Worm (Caenorhabditis elegans) whole organism, L4 larva: ENCODE results near the gene atrn-1.

Experiments used
- F10B5.3 ChIP-seq: sonication (generic microtip); optimal IDR thresholded peaks from 2 replicates; lab custom pipeline; 2016; ENCODE audit warnings: mild to moderate bottlenecking, missing genetic modification characterization, missing compliant biosample characterization
- R02D3.7 ChIP-seq: fragments of 150-350 bp; sonication (generic microtip); optimal IDR thresholded peaks from 3 replicates; lab custom pipeline; 2014; ENCODE audit warnings: missing biosample characterization, missing genetic modification characterization
- T26A8.4 ChIP-seq: fragments of 200-800 bp; sonication (Bioruptor generic); IDR thresholded peaks from 2 replicates; pipeline ENCODE4 v1.3.6; 2022; ENCODE audit warnings: missing genetic modification characterization, missing compliant biosample characterization
- ZK546.5 ChIP-seq, 2 experiments: sonication (generic microtip); optimal IDR thresholded peaks; 2 replicates each; lab custom pipeline; 2017; ENCODE audit warnings: missing biosample characterization in 2 of 2, missing genetic modification characterization in 2 of 2
- aha-1 ChIP-seq: fragments of 150-350 bp; peaks from one replicate; lab custom pipeline; 2014; ENCODE audit warnings: missing biosample characterization, missing genetic modification characterization
- aly-2 ChIP-seq: sonication (generic microtip); optimal IDR thresholded peaks from 2 replicates; lab custom pipeline; 2018; ENCODE audit warnings: missing biosample characterization, missing genetic modification characterization
- ama-1 ChIP-seq: fragments of 150-350 bp; optimal IDR thresholded peaks from 2 replicates; lab custom pipeline; 2014; ENCODE audit warnings: inconsistent platforms, mixed read lengths
- attf-4 ChIP-seq: sonication (generic microtip); optimal IDR thresholded peaks from 3 replicates; lab custom pipeline; 2017; ENCODE audit warnings: missing biosample characterization, missing genetic modification characterization
- ceh-20 ChIP-seq: fragments of 200-800 bp; sonication (Bioruptor generic); IDR thresholded peaks from 2 replicates; pipeline ENCODE4 v1.3.6; 2022; ENCODE audit warnings: missing genetic modification reagents, missing genetic modification characterization, missing compliant biosample characterization
- ceh-32 ChIP-seq: sonication (generic microtip); optimal IDR thresholded peaks from 2 replicates; lab custom pipeline; 2016; ENCODE audit warnings: mild to moderate bottlenecking, missing genetic modification characterization, missing compliant biosample characterization; ENCODE audit not compliant: poor library complexity
- ceh-44 ChIP-seq: fragments of 200-800 bp; sonication (Bioruptor generic); IDR thresholded peaks from 2 replicates; pipeline ENCODE4 v1.3.6; 2022; ENCODE audit warnings: missing genetic modification reagents, missing genetic modification characterization, missing compliant biosample characterization
- ctbp-1 ChIP-seq: fragments of 200-800 bp; sonication (Bioruptor generic); IDR thresholded peaks from 2 replicates; pipeline ENCODE4 v1.3.6; 2022; ENCODE audit warnings: missing genetic modification reagents, missing genetic modification characterization, missing compliant biosample characterization
- daf-16 ChIP-seq, 3 experiments: sonication (generic microtip); optimal IDR thresholded peaks; 2 replicates each; lab custom pipeline; 2016 to 2017; ENCODE audit warnings: missing genetic modification characterization in 3 of 3, missing genetic modification reagents in 3 of 3, mild to moderate bottlenecking in 2 of 3, missing compliant biosample characterization in 2 of 3, missing biosample characterization in 1 of 3, moderate library complexity in 1 of 3
- daf-19 ChIP-seq: fragments of 200-800 bp; sonication (Bioruptor generic); conservative IDR thresholded peaks from 2 replicates; pipeline ENCODE4 v1.3.6; 2022; ENCODE audit warnings: missing genetic modification characterization, missing compliant biosample characterization
- dmd-6 ChIP-seq: fragments of 200-800 bp; sonication (Bioruptor generic); IDR thresholded peaks from 2 replicates; pipeline ENCODE4 v1.3.6; 2022; ENCODE audit warnings: missing genetic modification reagents, missing genetic modification characterization, missing compliant biosample characterization
- dpl-1 ChIP-seq: fragments of 150-350 bp; optimal IDR thresholded peaks from 2 replicates; lab custom pipeline; 2014; ENCODE audit warnings: missing biosample characterization, missing genetic modification reagents, missing genetic modification characterization
- dve-1 ChIP-seq: sonication (generic microtip); optimal IDR thresholded peaks from 2 replicates; lab custom pipeline; 2017; ENCODE audit warnings: antibody characterized with exemption, mild to moderate bottlenecking, missing genetic modification characterization, missing compliant biosample characterization; ENCODE audit not compliant: insufficient read depth
- fkh-10 ChIP-seq: fragments of 150-350 bp; optimal IDR thresholded peaks from 2 replicates; lab custom pipeline; 2014; ENCODE audit warnings: missing biosample characterization, missing genetic modification reagents, missing genetic modification characterization
- hlh-11 ChIP-seq: fragments of 200-800 bp; sonication (Bioruptor generic); optimal IDR thresholded peaks from 2 replicates; lab custom pipeline; 2018; ENCODE audit warnings: mild to moderate bottlenecking, missing genetic modification characterization, missing compliant biosample characterization
- jun-1 ChIP-seq: fragments of 150-350 bp; optimal IDR thresholded peaks from 2 replicates; lab custom pipeline; 2014; ENCODE audit warnings: missing biosample characterization, missing genetic modification reagents, missing genetic modification characterization
- lin-29 ChIP-seq: fragments of 200-800 bp; sonication (Bioruptor generic); IDR thresholded peaks from 2 replicates; pipeline ENCODE4 v1.3.6; 2022; ENCODE audit warnings: missing genetic modification reagents, missing genetic modification characterization, missing compliant biosample characterization
- lir-3 ChIP-seq: sonication (generic microtip); optimal IDR thresholded peaks from 2 replicates; lab custom pipeline; 2016; ENCODE audit warnings: mild to moderate bottlenecking, missing genetic modification characterization, missing compliant biosample characterization
- madf-9 ChIP-seq: fragments of 200-800 bp; sonication (Bioruptor generic); conservative IDR thresholded peaks from 2 replicates; pipeline ENCODE4 v1.3.6; 2022; ENCODE audit warnings: missing genetic modification reagents, missing genetic modification characterization, missing compliant biosample characterization
- mep-1 ChIP-seq: fragments of 150-350 bp; sonication (generic microtip); optimal IDR thresholded peaks from 3 replicates; lab custom pipeline; 2014; ENCODE audit warnings: missing biosample characterization, missing genetic modification characterization
- mes-2 ChIP-seq: sonication (generic microtip); optimal IDR thresholded peaks from 2 replicates; lab custom pipeline; 2016; ENCODE audit warnings: missing genotype, mild to moderate bottlenecking, missing genetic modification characterization, missing compliant biosample characterization; ENCODE audit not compliant: poor library complexity, severe bottlenecking
- mxl-2 ChIP-seq: fragments of 200-800 bp; sonication (Bioruptor generic); conservative IDR thresholded peaks from 2 replicates; pipeline ENCODE4 v1.3.6; 2022; ENCODE audit warnings: missing genetic modification reagents, missing genetic modification characterization, missing compliant biosample characterization
- nhr-10 ChIP-seq: fragments of 150-350 bp; optimal IDR thresholded peaks from 2 replicates; lab custom pipeline; 2014; ENCODE audit warnings: missing biosample characterization, missing genetic modification characterization
- nhr-102 ChIP-seq: sonication (generic microtip); optimal IDR thresholded peaks from 2 replicates; lab custom pipeline; 2016; ENCODE audit warnings: mild to moderate bottlenecking, missing genetic modification characterization, moderate library complexity, missing compliant biosample characterization
- nhr-41 ChIP-seq: fragments of 200-800 bp; sonication (Bioruptor generic); IDR thresholded peaks from 2 replicates; pipeline ENCODE4 v1.3.6; 2022; ENCODE audit warnings: missing genetic modification reagents, missing genetic modification characterization, missing compliant biosample characterization
- nhr-42 ChIP-seq: fragments of 200-800 bp; sonication (Bioruptor generic); IDR thresholded peaks from 2 replicates; pipeline ENCODE4 v1.3.6; 2022; ENCODE audit warnings: missing genetic modification characterization, missing compliant biosample characterization
- nhr-48 ChIP-seq: sonication (generic microtip); optimal IDR thresholded peaks from 2 replicates; lab custom pipeline; 2016; ENCODE audit warnings: mild to moderate bottlenecking, missing genetic modification characterization, missing compliant biosample characterization
- nhr-6 ChIP-seq: fragments of 150-350 bp; optimal IDR thresholded peaks from 2 replicates; lab custom pipeline; 2014; ENCODE audit warnings: missing biosample characterization, missing genetic modification characterization
- pha-4 ChIP-seq, 2 experiments: fragments of 150-350 bp in 1 of 2; fragments of 200-800 bp in 1 of 2; sonication (Bioruptor generic) in 1 of 2; IDR thresholded peaks in 1 of 2; optimal IDR thresholded peaks in 1 of 2; 2 replicates each; pipeline versions ENCODE4 v1.3.6 to Lab custom; 2014 to 2022; ENCODE audit warnings: missing genetic modification characterization in 2 of 2, missing genetic modification reagents in 2 of 2, missing biosample characterization in 1 of 2, missing compliant biosample characterization in 1 of 2
- rbr-2 ChIP-seq: sonication (generic microtip); optimal IDR thresholded peaks from 2 replicates; lab custom pipeline; 2016; ENCODE audit warnings: missing genotype, missing genetic modification characterization, missing compliant biosample characterization
- skn-1 ChIP-seq: fragments of 150-350 bp; optimal IDR thresholded peaks from 2 replicates; lab custom pipeline; 2014; ENCODE audit warnings: missing biosample characterization, missing genetic modification characterization
- snpc-1.2 ChIP-seq: fragments of 200-800 bp; sonication (Bioruptor generic); IDR thresholded peaks from 2 replicates; pipeline ENCODE4 v1.3.6; 2022; ENCODE audit warnings: missing genetic modification reagents, missing genetic modification characterization, missing compliant biosample characterization
- snpc-4 ChIP-seq: fragments of 150-350 bp; optimal IDR thresholded peaks from 2 replicates; lab custom pipeline; 2014; ENCODE audit warnings: missing biosample characterization, missing genetic modification characterization
- spr-3 ChIP-seq: fragments of 200-800 bp; sonication (Bioruptor generic); optimal IDR thresholded peaks from 2 replicates; lab custom pipeline; 2018; ENCODE audit warnings: mild to moderate bottlenecking, missing genetic modification characterization, missing compliant biosample characterization
- tag-97 ChIP-seq: fragments of 200-800 bp; sonication (Bioruptor generic); IDR thresholded peaks from 2 replicates; pipeline ENCODE4 v1.3.6; 2022; ENCODE audit warnings: missing genetic modification characterization, missing compliant biosample characterization
- tra-1 ChIP-seq: fragments of 200-800 bp; sonication (Bioruptor generic); IDR thresholded peaks from 2 replicates; pipeline ENCODE4 v1.3.6; 2022; ENCODE audit warnings: missing genetic modification reagents, missing genetic modification characterization, missing compliant biosample characterization
- unc-130 ChIP-seq: sonication (generic microtip); optimal IDR thresholded peaks from 2 replicates; lab custom pipeline; 2016; ENCODE audit warnings: missing genetic modification reagents, missing genetic modification characterization, missing compliant biosample characterization
- unc-39 ChIP-seq: sonication (generic microtip); optimal IDR thresholded peaks from 2 replicates; lab custom pipeline; 2017; ENCODE audit warnings: missing biosample characterization, missing genetic modification characterization
- zfp-2 ChIP-seq: sonication (generic microtip); optimal IDR thresholded peaks from 2 replicates; lab custom pipeline; 2016; ENCODE audit warnings: mild to moderate bottlenecking, missing genetic modification characterization, missing compliant biosample characterization
- zip-2 ChIP-seq: fragments of 150-350 bp; optimal IDR thresholded peaks from 2 replicates; lab custom pipeline; 2014; ENCODE audit warnings: missing biosample characterization, missing genetic modification characterization
- ztf-11 ChIP-seq: fragments of 150-350 bp; optimal IDR thresholded peaks from 2 replicates; lab custom pipeline; 2014; ENCODE audit warnings: missing biosample characterization, missing genetic modification characterization

The atrn-1 gene

ce11 chrX:14678983-14679382, 32.4 kb upstream of the atrn-1 start (continued):
- no peak for TF ChIP-seq lin-29
- no peak for TF ChIP-seq daf-19 (GFP tag; lab: Robert Waterston, UW)
- no peak for TF ChIP-seq lir-3 (tag; lab: Kevin White, UChicago)
- no peak for TF ChIP-seq F10B5.3 (tag; lab: Kevin White, UChicago)
- TF ChIP-seq ztf-11 (tag; lab: Kevin White, UChicago): no peak
- TF ChIP-seq mes-2 (tag; lab: Kevin White, UChicago): peak; percentile 64
- TF ChIP-seq nhr-48 (tag; lab: Kevin White, UChicago): no peak
- TF ChIP-seq ama-1 (lab: Kevin White, UChicago): no peak
- 0 out of 2 replicates have a peak, but pooled peaks have one; percentile 21 for TF ChIP-seq nhr-41 (GFP tag; lab: Robert Waterston, UW)
- TF ChIP-seq ZK546.5 (tag; optimal IDR thresholded peaks at IDR 0.05; lab: Kevin White, UChicago): no peak
- peak; percentile 81 for TF ChIP-seq pha-4 (GFP tag; IDR thresholded peaks at IDR 0.05; lab: Robert Waterston, UW)
- TF ChIP-seq pha-4 (tag; optimal IDR thresholded peaks at IDR 0.05; lab: Kevin White, UChicago): no peak
- TF ChIP-seq rbr-2 (tag; lab: Kevin White, UChicago): no peak
- no peak for TF ChIP-seq tag-97 (GFP tag; lab: Robert Waterston, UW)
- TF ChIP-seq mxl-2 (GFP tag; lab: Robert Waterston, UW): no peak
- peak; percentile 33; the same call in 1 of the 2 replicates for TF ChIP-seq dmd-6 (GFP tag; lab: Robert Waterston, UW)
- no peak for TF ChIP-seq madf-9
- no peak for TF ChIP-seq R02D3.7 (tag; lab: Kevin White, UChicago)
- peak; percentile 9 to 47 for TF ChIP-seq daf-16 (GFP tag; optimal IDR thresholded peaks at IDR 0.05; lab: Kevin White, UChicago)
- no peak for TF ChIP-seq daf-16 (tag; optimal IDR thresholded peaks at IDR 0.05; lab: Kevin White, UChicago)
- no peak for TF ChIP-seq jun-1 (tag; lab: Kevin White, UChicago)
- no peak for TF ChIP-seq nhr-6
- no peak for TF ChIP-seq skn-1 (tag; lab: Kevin White, UChicago)
- 0 out of 2 replicates have a peak, but pooled peaks have one; percentile 8 for TF ChIP-seq tra-1
- no peak for TF ChIP-seq ceh-32 (tag; lab: Kevin White, UChicago)
- no peak for TF ChIP-seq mep-1 (tag; lab: Kevin White, UChicago)
- TF ChIP-seq nhr-10 (tag; lab: Kevin White, UChicago): no peak
- peak; percentile 25 for TF ChIP-seq zip-2
- no peak for TF ChIP-seq fkh-10
- TF ChIP-seq aly-2 (tag; lab: Kevin White, UChicago): no peak
- TF ChIP-seq dpl-1 (GFP tag; lab: Kevin White, UChicago): no peak
- TF ChIP-seq ceh-44: no peak
- TF ChIP-seq T26A8.4 (GFP tag; lab: Robert Waterston, UW): no peak

ce11 chrX:14680474-14680873, 30.9 kb upstream of the atrn-1 start:
- peak; percentile 52 for TF ChIP-seq snpc-4 (tag; lab: Kevin White, UChicago)
- TF ChIP-seq ctbp-1 (GFP tag; lab: Robert Waterston, UW): no peak

- no peak for TF ChIP-seq zfp-2 (tag; lab: Kevin White, UChicago)
- no peak for TF ChIP-seq nhr-42 (GFP tag; lab: Robert Waterston, UW)
- peak in 1 of 2 experiments; percentile 34 for TF ChIP-seq daf-16 (GFP tag; optimal IDR thresholded peaks at IDR 0.05; lab: Kevin White, UChicago)
- TF ChIP-seq daf-16 (tag; optimal IDR thresholded peaks at IDR 0.05; lab: Kevin White, UChicago): no peak
- no peak for TF ChIP-seq spr-3
- 0 out of 2 replicates have a peak, but pooled peaks have one; percentile 24 for TF ChIP-seq snpc-1.2 (GFP tag; lab: Robert Waterston, UW)
- TF ChIP-seq ceh-20 (GFP tag; lab: Robert Waterston, UW): no peak
- TF ChIP-seq aha-1 (tag; lab: Kevin White, UChicago): peak; percentile 68
- TF ChIP-seq attf-4 (tag; lab: Kevin White, UChicago): no peak
- no peak for TF ChIP-seq unc-130 (GFP tag; lab: Kevin White, UChicago)
- no peak for TF ChIP-seq nhr-102 (tag; lab: Kevin White, UChicago)
- no peak for TF ChIP-seq daf-19 (GFP tag; lab: Robert Waterston, UW)
- TF ChIP-seq dve-1 (tag; lab: Kevin White, UChicago): no peak
- peak; percentile 24 for TF ChIP-seq hlh-11 (tag; lab: Kevin White, UChicago)
- no peak for TF ChIP-seq unc-39 (tag; lab: Kevin White, UChicago)
- TF ChIP-seq T26A8.4 (GFP tag; lab: Robert Waterston, UW): no peak
Measured at ce11 chrX:14684406-14684927, 26.9 kb upstream of the atrn-1 start, which contains the start of gene csq-1. csq-1 (plus strand) TSS chrX:14684877.
